Fruit fly (Drosophila melanogaster) whole organism, embryonic: Measurements from ENCODE around the gene chrb.
A peak's percentile ranks its signal among the peaks of the same experiment; 100 is the strongest.

Experiments
- Ada2b ChIP-seq: fragments of 200-800 bp; sonication (Bioruptor generic); IDR thresholded peaks from 2 replicates; pipeline ENCODE4 v1.3.6; 2022; ENCODE audit warnings: missing biosample characterization, missing genetic modification characterization
- Blimp-1 ChIP-seq: fragments of 200-800 bp; sonication (Bioruptor generic); optimal IDR thresholded peaks from 3 replicates; lab custom pipeline; 2018; ENCODE audit warnings: missing biosample characterization, missing genetic modification characterization, mild to moderate bottlenecking, moderate library complexity, missing genetic modification reagents
- CG10147 ChIP-seq: fragments of 200-800 bp; sonication (Bioruptor generic); optimal IDR thresholded peaks from 2 replicates; lab custom pipeline; 2019; ENCODE audit warnings: missing biosample characterization, mild to moderate bottlenecking, missing genetic modification characterization, moderate library complexity
- CG10565 ChIP-seq: fragments of 200-800 bp; sonication (Bioruptor generic); optimal IDR thresholded peaks from 3 replicates; lab custom pipeline; 2016; ENCODE audit warnings: missing biosample characterization, mild to moderate bottlenecking, missing genetic modification characterization
- CG10979 ChIP-seq: fragments of 200-800 bp; sonication (Bioruptor generic); optimal IDR thresholded peaks from 2 replicates; lab custom pipeline; 2018; ENCODE audit warnings: missing biosample characterization, mild to moderate bottlenecking, missing genetic modification characterization, moderate library complexity
- CG11504 ChIP-seq: fragments of 200-800 bp; sonication (Bioruptor generic); optimal IDR thresholded peaks from 3 replicates; lab custom pipeline; 2019; ENCODE audit warnings: missing biosample characterization, mild to moderate bottlenecking, missing genetic modification characterization, moderate library complexity
- CG12391 ChIP-seq: fragments of 200-800 bp; sonication (Bioruptor generic); optimal IDR thresholded peaks from 3 replicates; lab custom pipeline; 2018; ENCODE audit warnings: missing biosample characterization, mild to moderate bottlenecking, missing genetic modification characterization, moderate library complexity
- CG1647 ChIP-seq: fragments of 200-800 bp; sonication (Bioruptor generic); optimal IDR thresholded peaks from 3 replicates; lab custom pipeline; 2016; ENCODE audit warnings: missing biosample characterization, missing genetic modification characterization
- CG16815 ChIP-seq: fragments of 200-800 bp; sonication (Bioruptor generic); optimal IDR thresholded peaks from 3 replicates; lab custom pipeline; 2017; ENCODE audit warnings: missing biosample characterization, mild to moderate bottlenecking, missing genetic modification characterization
- CG17361 ChIP-seq: fragments of 200-800 bp; sonication (Bioruptor generic); IDR thresholded peaks from 3 replicates; pipeline ENCODE4 v1.3.6; 2022; ENCODE audit warnings: missing biosample characterization, missing genetic modification characterization
- CG2199 ChIP-seq: fragments of 200-800 bp; sonication (Bioruptor generic); IDR thresholded peaks from 3 replicates; pipeline ENCODE4 v1.3.6; 2022; ENCODE audit warnings: missing biosample characterization, missing genetic modification characterization
- CG33557 ChIP-seq: fragments of 200-800 bp; sonication (Bioruptor generic); optimal IDR thresholded peaks from 2 replicates; lab custom pipeline; 2019; ENCODE audit warnings: missing biosample characterization, mild to moderate bottlenecking, missing genetic modification characterization, moderate library complexity
- CG4707 ChIP-seq: fragments of 200-800 bp; sonication (Bioruptor generic); optimal IDR thresholded peaks from 2 replicates; lab custom pipeline; 2018; ENCODE audit warnings: missing biosample characterization, mild to moderate bottlenecking, missing genetic modification characterization, moderate library complexity
- CG6689 ChIP-seq: fragments of 200-800 bp; sonication (Bioruptor generic); IDR thresholded peaks from 2 replicates; pipeline ENCODE4 v1.3.6; 2022; ENCODE audit warnings: missing biosample characterization, missing genetic modification characterization
- CG7745 ChIP-seq: fragments of 200-800 bp; sonication (Bioruptor generic); optimal IDR thresholded peaks from 2 replicates; lab custom pipeline; 2018; ENCODE audit warnings: missing biosample characterization, mild to moderate bottlenecking, missing genetic modification characterization, moderate library complexity
- CG7786 ChIP-seq: fragments of 200-800 bp; sonication (Bioruptor generic); optimal IDR thresholded peaks from 2 replicates; lab custom pipeline; 2016; ENCODE audit warnings: missing biosample characterization, missing genetic modification characterization
- CG9215 ChIP-seq: fragments of 200-800 bp; sonication (Bioruptor generic); IDR thresholded peaks from 2 replicates; pipeline ENCODE4 v1.3.6; 2022; ENCODE audit warnings: missing biosample characterization, missing genetic modification characterization
- CG9817 ChIP-seq: fragments of 200-800 bp; sonication (Bioruptor generic); optimal IDR thresholded peaks from 2 replicates; lab custom pipeline; 2018; ENCODE audit warnings: missing biosample characterization, mild to moderate bottlenecking, missing genetic modification characterization, moderate library complexity
- D ChIP-seq, 2 experiments: fragments of 200-800 bp in 1 of 2; fragments of >200 bp in 1 of 2; sonication (Bioruptor generic) in 1 of 2; optimal IDR thresholded peaks; 2 replicates in 1 of 2; 3 replicates in 1 of 2; lab custom pipeline; 2017; ENCODE audit warnings: mild to moderate bottlenecking in 1 of 2, missing biosample characterization in 1 of 2, missing genetic modification characterization in 1 of 2, missing genetic modification reagents in 1 of 2
- Drgx ChIP-seq: fragments of 200-800 bp; sonication (Bioruptor generic); IDR thresholded peaks from 2 replicates; pipeline ENCODE4 v1.3.6; 2022; ENCODE audit warnings: missing biosample characterization, missing genetic modification characterization
- ERR ChIP-seq: fragments of 200-800 bp; sonication (Bioruptor generic); optimal IDR thresholded peaks from 2 replicates; lab custom pipeline; 2016; ENCODE audit warnings: missing biosample characterization, missing genetic modification characterization
- Ets97D ChIP-seq: fragments of 200-800 bp; sonication (Bioruptor generic); optimal IDR thresholded peaks from 3 replicates; lab custom pipeline; 2016; ENCODE audit warnings: missing biosample characterization, missing genetic modification characterization
- Fer3 ChIP-seq: fragments of 200-800 bp; sonication (Bioruptor generic); optimal IDR thresholded peaks from 2 replicates; lab custom pipeline; 2018; ENCODE audit warnings: missing biosample characterization, mild to moderate bottlenecking, missing genetic modification characterization, moderate library complexity
- Gsc ChIP-seq: fragments of 200-800 bp; sonication (Bioruptor generic); IDR thresholded peaks from 2 replicates; pipeline ENCODE4 v1.3.6; 2022; ENCODE audit warnings: missing biosample characterization, missing genetic modification characterization
- Hand ChIP-seq: fragments of 200-800 bp; sonication (Bioruptor generic); optimal IDR thresholded peaks from 2 replicates; lab custom pipeline; 2017; ENCODE audit warnings: mild to moderate bottlenecking, missing biosample characterization, missing genetic modification reagents, missing genetic modification characterization
- Myb ChIP-seq: fragments of 200-800 bp; sonication (Bioruptor generic); optimal IDR thresholded peaks from 2 replicates; lab custom pipeline; 2016; ENCODE audit warnings: missing biosample characterization, missing genetic modification characterization
- Rx ChIP-seq: fragments of 200-800 bp; sonication (Bioruptor generic); IDR thresholded peaks from 2 replicates; pipeline ENCODE4 v1.3.6; 2022; ENCODE audit warnings: missing biosample characterization, missing genetic modification characterization
- Sin3A ChIP-seq: fragments of >200 bp; optimal IDR thresholded peaks from 2 replicates; lab custom pipeline; 2018
- Xrp1 ChIP-seq: fragments of 200-800 bp; sonication (Bioruptor generic); IDR thresholded peaks from 2 replicates; pipeline ENCODE4 v1.3.6; 2022; ENCODE audit warnings: missing biosample characterization, missing genetic modification characterization
- YL-1 ChIP-seq: fragments of 200-800 bp; sonication (Bioruptor generic); optimal IDR thresholded peaks from 3 replicates; lab custom pipeline; 2017; ENCODE audit warnings: missing biosample characterization, mild to moderate bottlenecking, missing genetic modification characterization
- al ChIP-seq: fragments of 200-800 bp; sonication (Bioruptor generic); IDR thresholded peaks from 2 replicates; pipeline ENCODE4 v1.3.6; 2022; ENCODE audit warnings: missing biosample characterization, missing genetic modification characterization
- bab2 ChIP-seq: fragments of 200-800 bp; sonication (Bioruptor generic); optimal IDR thresholded peaks from 2 replicates; lab custom pipeline; 2016; ENCODE audit warnings: missing biosample characterization, missing genetic modification characterization
- caup ChIP-seq: fragments of 200-800 bp; sonication (Bioruptor generic); optimal IDR thresholded peaks from 3 replicates; lab custom pipeline; 2017; ENCODE audit warnings: missing biosample characterization, mild to moderate bottlenecking, missing genetic modification characterization, moderate library complexity; ENCODE audit not compliant: severe bottlenecking
- eyg ChIP-seq: fragments of 200-800 bp; sonication (Bioruptor generic); optimal IDR thresholded peaks from 3 replicates; lab custom pipeline; 2016; ENCODE audit warnings: missing biosample characterization, missing genetic modification characterization
- fu2 ChIP-seq: fragments of 200-800 bp; sonication (Bioruptor generic); optimal IDR thresholded peaks from 2 replicates; lab custom pipeline; 2016; ENCODE audit warnings: missing biosample characterization, missing genetic modification characterization
- gsb ChIP-seq: fragments of 200-800 bp; sonication (Bioruptor generic); IDR thresholded peaks from 2 replicates; pipeline ENCODE4 v1.3.6; 2022; ENCODE audit warnings: missing biosample characterization, missing genetic modification characterization
- hb ChIP-seq: fragments of 200-800 bp; sonication (Bioruptor generic); IDR thresholded peaks from 3 replicates; pipeline ENCODE4 v1.3.6; 2022; ENCODE audit warnings: missing biosample characterization, missing genetic modification characterization; ENCODE audit not compliant: partially characterized antibody
- nerfin-1 ChIP-seq: fragments of 200-800 bp; sonication (Bioruptor generic); optimal IDR thresholded peaks from 3 replicates; lab custom pipeline; 2019; ENCODE audit warnings: missing biosample characterization, mild to moderate bottlenecking, missing genetic modification characterization, moderate library complexity
- phol ChIP-seq: fragments of 200-800 bp; sonication (Bioruptor generic); optimal IDR thresholded peaks from 3 replicates; lab custom pipeline; 2018; ENCODE audit warnings: missing biosample characterization, mild to moderate bottlenecking, missing genetic modification characterization, moderate library complexity
- prd ChIP-seq, 3 experiments: fragments of >200 bp in 2 of 3; fragments of 200-800 bp in 1 of 3; sonication (Bioruptor generic) in 1 of 3; optimal IDR thresholded peaks in 2 of 3; IDR thresholded peaks in 1 of 3; 2 replicates in 2 of 3; 3 replicates in 1 of 3; pipeline versions ENCODE4 v1.3.6 to Lab custom; 2017 to 2022; ENCODE audit warnings: missing biosample characterization in 1 of 3, missing genetic modification characterization in 1 of 3
- rib ChIP-seq: fragments of 200-800 bp; sonication (Bioruptor generic); IDR thresholded peaks from 2 replicates; pipeline ENCODE4 v1.3.6; 2022; ENCODE audit warnings: missing biosample characterization, missing genetic modification characterization
- sc ChIP-seq, 3 experiments: fragments of >200 bp in 2 of 3; fragments of 200-800 bp in 1 of 3; sonication (Bioruptor generic) in 1 of 3; optimal IDR thresholded peaks; 2 replicates in 2 of 3; 3 replicates in 1 of 3; lab custom pipeline; 2017; ENCODE audit warnings: mild to moderate bottlenecking in 1 of 3, missing biosample characterization in 1 of 3, missing genetic modification characterization in 1 of 3, missing genetic modification reagents in 1 of 3
- schlank ChIP-seq: fragments of 200-800 bp; sonication (Bioruptor generic); optimal IDR thresholded peaks from 2 replicates; lab custom pipeline; 2018; ENCODE audit warnings: missing biosample characterization, mild to moderate bottlenecking, missing genetic modification characterization
- sqz ChIP-seq: fragments of 200-800 bp; sonication (Bioruptor generic); optimal IDR thresholded peaks from 3 replicates; lab custom pipeline; 2018; ENCODE audit warnings: missing biosample characterization, mild to moderate bottlenecking, missing genetic modification characterization
- ssp ChIP-seq: fragments of 200-800 bp; sonication (Bioruptor generic); IDR thresholded peaks from 2 replicates; pipeline ENCODE4 v1.3.6; 2022; ENCODE audit warnings: missing biosample characterization, missing genetic modification characterization
- sug ChIP-seq: fragments of 200-800 bp; optimal IDR thresholded peaks from 2 replicates; lab custom pipeline; 2019; ENCODE audit warnings: missing biosample characterization, mild to moderate bottlenecking, missing genetic modification characterization, moderate library complexity
- wor ChIP-seq: fragments of 200-800 bp; sonication (Bioruptor generic); IDR thresholded peaks from 2 replicates; pipeline ENCODE4 v1.3.6; 2022; ENCODE audit warnings: missing biosample characterization, missing genetic modification characterization
- yki ChIP-seq: fragments of >200 bp; optimal IDR thresholded peaks from 3 replicates; lab custom pipeline; 2018
- zen ChIP-seq: fragments of 200-800 bp; sonication (Bioruptor generic); optimal IDR thresholded peaks from 3 replicates; lab custom pipeline; 2018; ENCODE audit warnings: missing biosample characterization, mild to moderate bottlenecking, missing genetic modification characterization, moderate library complexity

chrb gene

DNA sequence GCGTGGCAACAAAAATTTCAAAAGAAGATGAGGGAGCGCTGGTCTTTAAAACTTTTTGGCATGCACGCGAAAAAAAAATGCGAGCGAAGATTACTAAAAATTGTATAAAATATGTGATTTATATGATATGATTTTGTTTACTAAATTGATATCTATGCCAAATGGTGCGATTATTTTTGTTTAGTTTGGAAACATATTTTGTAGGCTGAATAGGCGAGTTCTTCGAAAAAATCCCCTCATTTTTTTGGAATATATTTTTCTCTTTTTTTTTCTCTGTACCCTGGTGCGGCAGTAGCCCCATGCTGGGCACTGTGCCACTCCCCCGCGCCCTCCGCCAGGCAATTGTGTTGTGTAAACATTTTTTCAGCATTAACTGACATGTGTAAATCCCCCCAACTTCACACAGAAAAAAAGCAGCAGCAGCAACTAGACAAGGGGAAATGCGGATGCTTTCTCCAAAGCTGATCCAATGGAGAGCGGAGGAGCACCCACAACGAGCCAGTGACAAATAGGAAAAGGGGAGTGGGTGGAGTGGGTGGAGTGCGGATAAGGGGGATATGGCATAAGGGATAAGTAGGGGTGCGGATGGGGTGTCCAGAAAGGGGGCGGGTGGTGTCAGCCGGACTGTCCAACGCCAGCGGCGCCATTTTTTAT lies 1.3 kb upstream of the chrb start (continued):
- TF ChIP-seq zen (tag; lab: Kevin White, UChicago) (no peak), Blimp-1 (GFP tag; lab: Kevin White, UChicago) (peak; percentile 47), yki (lab: Kevin White, UChicago) (no peak), CG9817 (tag; lab: Kevin White, UChicago) (no peak), CG6689 (peak; percentile 37; the same call in 1 of the 2 replicates), CG10147 (GFP tag; lab: Kevin White, UChicago) (no peak), al (no peak), sqz (peak; percentile 8), eyg (GFP tag; lab: Kevin White, UChicago) (no peak), CG4707 (GFP tag; lab: Kevin White, UChicago) (no peak), rib (GFP tag; lab: Robert Waterston, UW) (no peak), Gsc (GFP tag; lab: Robert Waterston, UW) (no peak), wor (no peak), Hand (no peak), CG17361 (peak; percentile 40; the same call in 2 of the 3 replicates), schlank (tag; lab: Kevin White, UChicago) (no peak), Fer3 (tag; lab: Kevin White, UChicago) (no peak), Ada2b (GFP tag; lab: Robert Waterston, UW) (0 out of 2 replicates have a peak, but pooled peaks have one; percentile 10), CG33557 (no peak), gsb (no peak), Sin3A (lab: Kevin White, UChicago) (no peak), CG11504 (tag; lab: Kevin White, UChicago) (peak; percentile 42), CG10565 (GFP tag; lab: Kevin White, UChicago) (no peak), Rx (GFP tag; lab: Robert Waterston, UW) (peak; percentile 10; the same call in 1 of the 2 replicates), sug (tag; lab: Kevin White, UChicago) (no peak), Myb (no peak), CG2199 (0 out of 3 replicates have a peak, but pooled peaks have one; percentile 11), nerfin-1 (no peak), sc (optimal IDR thresholded peaks at IDR 0.05; lab: Kevin White, UChicago) (no peak), sc (GFP tag; optimal IDR thresholded peaks at IDR 0.05; lab: Kevin White, UChicago) (peak; percentile 7), bab2 (GFP tag; lab: Kevin White, UChicago) (peak; percentile 7), CG7745 (tag; lab: Kevin White, UChicago) (no peak), YL-1 (GFP tag; lab: Kevin White, UChicago) (no peak), CG10979 (tag; lab: Kevin White, UChicago) (peak; percentile 35), hb (GFP tag; lab: Robert Waterston, UW) (no peak), CG7786 (GFP tag; lab: Kevin White, UChicago) (no peak), CG16815 (no peak), ssp (GFP tag; lab: Robert Waterston, UW) (no peak), Drgx (GFP tag; lab: Robert Waterston, UW) (no peak), CG12391 (tag; lab: Kevin White, UChicago) (peak; percentile 38), ERR (GFP tag; lab: Kevin White, UChicago) (no peak), D (optimal IDR thresholded peaks at IDR 0.05; lab: Kevin White, UChicago) (no peak), D (GFP tag; optimal IDR thresholded peaks at IDR 0.05; lab: Kevin White, UChicago) (peak; percentile 36), CG1647 (no peak), CG9215 (GFP tag; lab: Robert Waterston, UW) (no peak), phol (tag; lab: Kevin White, UChicago) (peak; percentile 35), Xrp1 (peak; percentile 56; the same call in 1 of the 2 replicates), caup (GFP tag; lab: Kevin White, UChicago) (no peak), Ets97D (GFP tag; lab: Kevin White, UChicago) (no peak), fu2 (GFP tag; lab: Kevin White, UChicago) (no peak), prd (optimal IDR thresholded peaks at IDR 0.05; lab: Kevin White, UChicago) (no peak), prd (GFP tag; IDR thresholded peaks at IDR 0.05; lab: Robert Waterston, UW) (peak; percentile 23; the same call in 1 of the 3 replicates)
